Worm (Caenorhabditis elegans): ENCODE results near the gene C28D4.5.

The C28D4.5 gene

ce11 chrIV:9706704-9707197 is 39.9 kb downstream of the C28D4.5 start, which contains the start of the genes dcaf-1 and dph-3 (continued):
- TF ChIP-seq snu-23 (GFP tag; optimal IDR thresholded peaks at IDR 0.05) (peak; percentile 57), C16A3.4 (tag; optimal IDR thresholded peaks at IDR 0.05) (peak; percentile 43), mep-1 (tag; optimal IDR thresholded peaks at IDR 0.05) (peak; percentile 73), mdl-1 (tag; optimal IDR thresholded peaks at IDR 0.05) (no peak), nhr-20 (tag; optimal IDR thresholded peaks at IDR 0.05) (peak; percentile 32), sup-37 (GFP tag; optimal IDR thresholded peaks at IDR 0.05) (no peak), nhr-90 (tag; optimal IDR thresholded peaks at IDR 0.05; ENCODE audit: poor library complexity) (peak; percentile 4), ceh-90 (tag; optimal IDR thresholded peaks at IDR 0.05) (no peak)

ce11 chrIV:9699062-9699461 is 47.6 kb downstream of the C28D4.5 start:
- no peak for TF ChIP-seq ceh-8 (GFP tag; optimal IDR thresholded peaks at IDR 0.05)
- no peak for TF ChIP-seq unc-62 (GFP tag; optimal IDR thresholded peaks at IDR 0.05)
- no peak for TF ChIP-seq blmp-1 (tag; optimal IDR thresholded peaks at IDR 0.05)
- TF ChIP-seq irx-1 (tag; optimal IDR thresholded peaks at IDR 0.05) = no peak
- TF ChIP-seq sptf-1 (tag; optimal IDR thresholded peaks at IDR 0.05) = no peak
- TF ChIP-seq nhr-20 (tag; optimal IDR thresholded peaks at IDR 0.05) = no peak
- TF ChIP-seq zip-4 (GFP tag; optimal IDR thresholded peaks at IDR 0.05) = no peak
- no peak for TF ChIP-seq grh-1 (GFP tag; IDR thresholded peaks at IDR 0.05)
- no peak for TF ChIP-seq lsy-2 (tag; optimal IDR thresholded peaks at IDR 0.05)
- TF ChIP-seq lin-14 (GFP tag; optimal IDR thresholded peaks at IDR 0.05) = no peak
- TF ChIP-seq ztf-4 (tag; optimal IDR thresholded peaks at IDR 0.05) = no peak
- TF ChIP-seq fos-1 (tag; optimal IDR thresholded peaks at IDR 0.05) = no peak
- no peak for TF ChIP-seq dpl-1 (GFP tag; optimal IDR thresholded peaks at IDR 0.05)
- no peak for TF ChIP-seq swsn-7 (tag; optimal IDR thresholded peaks at IDR 0.05)
- TF ChIP-seq nhr-84 (tag; optimal IDR thresholded peaks at IDR 0.05) = no peak
- TF ChIP-seq Y116A8C.19 (tag; optimal IDR thresholded peaks at IDR 0.05; ENCODE audit: borderline replicate concordance) = no peak

ce11 chrIV:9697869-9698268 is 48.8 kb downstream of the C28D4.5 start:
- TF ChIP-seq sptf-1 (tag; optimal IDR thresholded peaks at IDR 0.05) = no peak
- no peak for TF ChIP-seq ceh-90 (tag; optimal IDR thresholded peaks at IDR 0.05)
- no peak for TF ChIP-seq nhr-71 (tag; optimal IDR thresholded peaks at IDR 0.05)
- no peak for TF ChIP-seq pax-3 (tag; optimal IDR thresholded peaks at IDR 0.05)
- no peak for TF ChIP-seq elt-3 (tag; optimal IDR thresholded peaks at IDR 0.05)
- TF ChIP-seq xbp-1 (tag; optimal IDR thresholded peaks at IDR 0.05) = no peak

ce11 chrIV:9696513-9696912 is 50.1 kb downstream of the C28D4.5 start:
- TF ChIP-seq fkh-8 (tag; optimal IDR thresholded peaks at IDR 0.05) (no peak), lir-3 (tag; optimal IDR thresholded peaks at IDR 0.05; ENCODE audit: poor library complexity) (no peak), unc-62 (GFP tag; optimal IDR thresholded peaks at IDR 0.05) (no peak), snpc-4 (tag; optimal IDR thresholded peaks at IDR 0.05) (no peak), mab-9 (GFP tag; IDR thresholded peaks at IDR 0.05) (no peak), ceh-88 (GFP tag; IDR thresholded peaks at IDR 0.05) (no peak), ces-1 (GFP tag; optimal IDR thresholded peaks at IDR 0.05) (no peak), lin-13 (GFP tag; optimal IDR thresholded peaks at IDR 0.05) (no peak), nhr-84 (tag; optimal IDR thresholded peaks at IDR 0.05) (no peak), C34B4.2 (tag; optimal IDR thresholded peaks at IDR 0.05) (no peak), pqm-1 (tag; optimal IDR thresholded peaks at IDR 0.05) (no peak)

Data from whole organism, L1 larva.